Fruit fly (Drosophila melanogaster) whole organism, wandering third instar larva: ENCODE results near the gene CG10793.

Experiments
- Abd-B ChIP-seq: fragments of >200 bp; optimal IDR thresholded peaks from 2 replicates; lab custom pipeline; 2017; ENCODE audit warnings: missing biosample characterization, missing genetic modification characterization
- Dfd ChIP-seq: fragments of >200 bp; optimal IDR thresholded peaks from 2 replicates; lab custom pipeline; 2017; ENCODE audit warnings: missing biosample characterization, missing genetic modification characterization
- Hr78 ChIP-seq: fragments of >200 bp; optimal IDR thresholded peaks from 2 replicates; lab custom pipeline; 2017; ENCODE audit warnings: missing biosample characterization, missing genetic modification characterization
- N ChIP-seq: fragments of >200 bp; optimal IDR thresholded peaks from 2 replicates; lab custom pipeline; 2018; ENCODE audit warnings: missing biosample characterization, missing external identifiers, missing genetic modification characterization
- h ChIP-seq: fragments of 200-800 bp; sonication (Bioruptor generic); optimal IDR thresholded peaks from 3 replicates; lab custom pipeline; 2016; ENCODE audit warnings: missing biosample characterization, mild to moderate bottlenecking, missing genetic modification characterization
- rgr ChIP-seq: fragments of 200-800 bp; sonication (Bioruptor generic); optimal IDR thresholded peaks from 3 replicates; lab custom pipeline; 2016; ENCODE audit warnings: missing biosample characterization, mild to moderate bottlenecking, missing genetic modification characterization
- sv ChIP-seq: fragments of 200-800 bp; sonication (Bioruptor generic); optimal IDR thresholded peaks from 3 replicates; lab custom pipeline; 2016; ENCODE audit warnings: missing biosample characterization, missing genetic modification characterization
- tai ChIP-seq: sonication (Bioruptor generic); optimal IDR thresholded peaks from 2 replicates; lab custom pipeline; 2016; ENCODE audit warnings: missing biosample characterization, missing genetic modification characterization

DNA sequence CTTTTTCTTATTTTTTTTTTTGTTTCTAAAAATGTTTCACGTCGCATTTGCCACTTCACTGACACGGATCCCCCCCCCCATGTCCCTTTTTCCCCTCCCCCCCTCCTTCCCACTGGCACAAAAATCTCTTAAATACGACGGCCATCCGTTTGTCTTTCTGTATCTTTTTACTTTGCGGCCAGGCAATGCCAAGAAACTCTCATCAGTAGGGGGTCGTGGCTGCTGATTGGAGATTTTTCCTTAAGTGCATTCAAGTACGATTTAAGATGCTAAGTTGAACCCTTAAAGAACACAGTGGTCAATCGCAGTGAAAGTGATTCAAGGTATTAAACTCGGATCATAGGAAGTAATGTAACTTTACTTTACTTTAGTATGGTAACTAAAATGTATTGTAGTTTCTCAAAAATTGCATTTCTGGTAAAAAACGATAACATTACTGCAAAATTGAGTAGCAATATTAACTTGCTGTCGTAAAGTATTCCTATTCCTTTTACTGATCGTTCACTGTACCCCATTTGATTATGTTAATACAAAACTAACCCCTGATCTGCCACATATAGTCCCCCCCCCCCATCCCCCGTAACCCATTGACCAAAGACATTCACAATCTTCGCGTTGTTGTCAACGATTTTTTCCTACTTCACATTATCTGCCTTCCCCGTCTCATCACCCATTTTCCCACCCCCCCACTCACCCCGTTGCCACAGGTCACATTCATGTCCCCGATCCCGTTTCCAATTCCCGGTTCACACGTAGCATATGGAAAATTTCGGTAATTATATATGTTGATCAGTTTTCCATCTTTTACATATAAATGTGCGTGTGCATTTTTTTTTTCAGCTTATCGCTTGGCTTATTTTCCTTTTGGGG is 28.5 kb upstream of the CG10793 start:
- TF ChIP-seq sv (GFP tag; lab: Kevin White, UChicago) (no peak), tai (no peak), N (no peak), Hr78 (GFP tag; lab: Kevin White, UChicago) (no peak), Dfd (no peak), h (GFP tag; lab: Kevin White, UChicago) (no peak), rgr (no peak), Abd-B (no peak)
